Fruit fly (Drosophila melanogaster): ENCODE measurements around the gene CG8042.

DNA sequence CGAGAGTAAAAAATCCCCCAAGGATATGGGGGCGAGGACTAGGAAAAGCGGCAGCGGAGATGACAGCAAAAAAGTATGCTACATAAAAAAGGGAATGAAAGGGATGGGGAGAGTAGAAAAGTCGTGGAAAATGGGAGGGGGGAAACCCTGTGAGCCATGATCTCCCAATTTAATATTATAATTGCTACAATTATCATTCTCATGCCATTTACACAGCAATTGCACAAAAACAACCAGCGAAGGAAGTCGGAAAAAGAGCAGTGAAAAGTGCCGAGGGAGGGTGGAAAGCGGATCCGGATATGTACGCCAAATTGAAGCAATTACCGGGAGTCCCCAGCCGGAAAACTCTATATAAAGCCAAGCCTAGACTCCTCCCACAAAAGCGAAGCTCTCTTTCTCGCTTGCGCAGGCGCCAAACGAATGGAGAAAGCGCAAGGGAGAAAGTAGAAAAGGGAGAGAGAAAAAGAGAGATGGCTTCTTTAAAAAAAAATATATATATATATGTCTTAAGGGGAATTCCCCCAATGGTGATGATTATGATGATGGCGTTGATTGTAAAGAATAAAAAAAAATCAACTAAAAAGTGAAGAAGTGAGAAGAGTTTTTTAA lies 6.3 kb downstream of the CG8042 start:
- no peak for TF ChIP-seq CG8478 (optimal IDR thresholded peaks at IDR 0.05)
- no peak for TF ChIP-seq CTCF (optimal IDR thresholded peaks at IDR 0.05)
